Fruit fly (Drosophila melanogaster): ENCODE measurements around the gene Lztr1.

DNA sequence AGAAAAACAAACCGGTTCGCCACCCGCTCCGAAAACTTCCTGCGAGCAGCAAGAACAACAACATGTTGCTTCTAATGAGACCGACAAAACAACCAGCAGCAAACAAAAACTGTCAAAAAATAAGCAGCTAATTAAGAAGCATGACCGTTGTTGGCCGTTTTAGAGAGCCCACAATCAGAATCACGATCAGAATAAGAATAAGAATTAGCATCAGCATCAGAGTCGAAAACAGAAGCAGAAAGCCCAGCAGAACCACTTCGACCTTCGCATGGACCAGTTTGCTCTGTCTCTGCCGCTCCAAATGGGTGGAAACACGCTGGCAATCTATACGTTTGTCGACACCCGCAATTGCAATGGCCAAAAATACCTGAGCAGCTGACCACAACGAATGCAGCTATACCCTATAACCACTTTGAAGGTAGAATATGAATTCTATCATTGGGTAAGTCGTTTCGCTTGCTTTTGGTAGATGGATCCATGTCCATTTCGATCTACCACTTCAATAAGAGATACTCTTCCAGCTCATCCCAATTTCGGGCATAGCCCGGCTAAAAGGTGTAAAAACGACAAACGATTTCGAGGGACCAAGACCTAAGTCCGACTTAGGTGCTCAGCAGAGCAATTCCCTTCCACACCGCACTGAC is 27.9 kb downstream of the Lztr1 start:
- TF ChIP-seq EcR (GFP tag; optimal IDR thresholded peaks at IDR 0.05), result no peak
- TF ChIP-seq CG32121 (GFP tag; IDR thresholded peaks at IDR 0.05), result no peak
- no peak for TF ChIP-seq CG14655 (GFP tag; optimal IDR thresholded peaks at IDR 0.05)
- TF ChIP-seq Ets98B (GFP tag; IDR thresholded peaks at IDR 0.05), result no peak
- no peak for TF ChIP-seq Pif1A (GFP tag; optimal IDR thresholded peaks at IDR 0.05)
- no peak for TF ChIP-seq CG8159 (tag; optimal IDR thresholded peaks at IDR 0.05)
- no peak for TF ChIP-seq CG13204 (GFP tag; optimal IDR thresholded peaks at IDR 0.05)
- TF ChIP-seq CG9948 (tag; optimal IDR thresholded peaks at IDR 0.05), result no peak
- no peak for TF ChIP-seq Pif1B (GFP tag; optimal IDR thresholded peaks at IDR 0.05)

Data from whole organism, pupa.